Fruit fly (Drosophila melanogaster): Measurements from ENCODE around the gene sky.

- TF ChIP-seq CG8478 (optimal IDR thresholded peaks at IDR 0.05) (no peak), CTCF (optimal IDR thresholded peaks at IDR 0.05) (no peak)
Measured at dm6 chr2L:20915224-20915623, 3.5 kb downstream of the sky start.

All from S2 (cell line).